Worm (Caenorhabditis elegans) whole organism, L4 larva: ENCODE measurements around the gene F41C3.2.

ENCODE experiments used
- F26F4.8 ChIP-seq: fragments of 200-800 bp; sonication (Bioruptor generic); conservative IDR thresholded peaks from 2 replicates; pipeline ENCODE4 v1.3.6; 2022; ENCODE audit warnings: missing genetic modification characterization, missing compliant biosample characterization
- F49E8.2 ChIP-seq: sonication (generic microtip); optimal IDR thresholded peaks from 2 replicates; lab custom pipeline; 2016; ENCODE audit warnings: missing compliant biosample characterization, mild to moderate bottlenecking, missing genetic modification characterization, borderline replicate concordance
- T26A8.4 ChIP-seq: fragments of 200-800 bp; sonication (Bioruptor generic); IDR thresholded peaks from 2 replicates; pipeline ENCODE4 v1.3.6; 2022; ENCODE audit warnings: missing genetic modification characterization, missing compliant biosample characterization
- Y48G9A.11 ChIP-seq: fragments of 200-800 bp; sonication (Bioruptor generic); IDR thresholded peaks from 2 replicates; pipeline ENCODE4 v1.3.6; 2022; ENCODE audit warnings: missing genetic modification reagents, missing genetic modification characterization, missing compliant biosample characterization
- ZK546.5 ChIP-seq, 2 experiments: sonication (generic microtip); optimal IDR thresholded peaks; 2 replicates each; lab custom pipeline; 2017; ENCODE audit warnings: missing biosample characterization in 2 of 2, missing genetic modification characterization in 2 of 2
- aha-1 ChIP-seq: fragments of 150-350 bp; peaks from one replicate; lab custom pipeline; 2014; ENCODE audit warnings: missing biosample characterization, missing genetic modification characterization
- arid-1 ChIP-seq: fragments of 200-800 bp; sonication (Bioruptor generic); conservative IDR thresholded peaks from 2 replicates; pipeline ENCODE4 v1.3.6; 2022; ENCODE audit warnings: missing genetic modification reagents, missing genetic modification characterization, missing compliant biosample characterization
- ceh-44 ChIP-seq: fragments of 200-800 bp; sonication (Bioruptor generic); IDR thresholded peaks from 2 replicates; pipeline ENCODE4 v1.3.6; 2022; ENCODE audit warnings: missing genetic modification reagents, missing genetic modification characterization, missing compliant biosample characterization
- ceh-82 ChIP-seq: sonication (generic microtip); optimal IDR thresholded peaks from 2 replicates; lab custom pipeline; 2017; ENCODE audit warnings: missing biosample characterization, missing genetic modification characterization
- cey-2 ChIP-seq: sonication (generic microtip); optimal IDR thresholded peaks from 3 replicates; lab custom pipeline; 2017; ENCODE audit warnings: missing genetic modification characterization, mild to moderate bottlenecking, missing compliant biosample characterization, antibody characterized with exemption, borderline replicate concordance; ENCODE audit not compliant: insufficient read depth
- dmd-6 ChIP-seq: fragments of 200-800 bp; sonication (Bioruptor generic); IDR thresholded peaks from 2 replicates; pipeline ENCODE4 v1.3.6; 2022; ENCODE audit warnings: missing genetic modification reagents, missing genetic modification characterization, missing compliant biosample characterization
- dpl-1 ChIP-seq: fragments of 150-350 bp; optimal IDR thresholded peaks from 2 replicates; lab custom pipeline; 2014; ENCODE audit warnings: missing biosample characterization, missing genetic modification reagents, missing genetic modification characterization
- dve-1 ChIP-seq: sonication (generic microtip); optimal IDR thresholded peaks from 2 replicates; lab custom pipeline; 2017; ENCODE audit warnings: antibody characterized with exemption, mild to moderate bottlenecking, missing genetic modification characterization, missing compliant biosample characterization; ENCODE audit not compliant: insufficient read depth
- egl-43 ChIP-seq: fragments of 200-800 bp; sonication (Bioruptor generic); IDR thresholded peaks from 2 replicates; pipeline ENCODE4 v1.3.6; 2022; ENCODE audit warnings: missing genetic modification reagents, missing genetic modification characterization, missing compliant biosample characterization
- hlh-11 ChIP-seq: fragments of 200-800 bp; sonication (Bioruptor generic); optimal IDR thresholded peaks from 2 replicates; lab custom pipeline; 2018; ENCODE audit warnings: mild to moderate bottlenecking, missing genetic modification characterization, missing compliant biosample characterization
- hmg-1.1 ChIP-seq: fragments of 200-800 bp; sonication (Bioruptor generic); IDR thresholded peaks from 2 replicates; pipeline ENCODE4 v1.3.6; 2022; ENCODE audit warnings: missing genetic modification reagents, missing genetic modification characterization, missing compliant biosample characterization
- lin-1 ChIP-seq: fragments of 200-800 bp; sonication (Bioruptor generic); IDR thresholded peaks from 2 replicates; pipeline ENCODE4 v1.3.6; 2022; ENCODE audit warnings: missing genetic modification reagents, missing genetic modification characterization, missing compliant biosample characterization
- mes-2 ChIP-seq: sonication (generic microtip); optimal IDR thresholded peaks from 2 replicates; lab custom pipeline; 2016; ENCODE audit warnings: missing genotype, mild to moderate bottlenecking, missing genetic modification characterization, missing compliant biosample characterization; ENCODE audit not compliant: poor library complexity, severe bottlenecking
- mxl-3 ChIP-seq: fragments of 200-800 bp; sonication (Bioruptor generic); optimal IDR thresholded peaks from 2 replicates; lab custom pipeline; 2018; ENCODE audit warnings: mild to moderate bottlenecking, missing genetic modification characterization, missing compliant biosample characterization
- nhr-111 ChIP-seq: fragments of 200-800 bp; sonication (Bioruptor generic); optimal IDR thresholded peaks from 2 replicates; lab custom pipeline; 2018; ENCODE audit warnings: mild to moderate bottlenecking, missing genetic modification characterization, missing compliant biosample characterization
- nhr-25 ChIP-seq: sonication (generic microtip); optimal IDR thresholded peaks from 2 replicates; lab custom pipeline; 2017; ENCODE audit warnings: missing genetic modification characterization, mild to moderate bottlenecking, missing compliant biosample characterization, antibody characterized with exemption, moderate library complexity, borderline replicate concordance; ENCODE audit not compliant: insufficient read depth
- nhr-28 ChIP-seq: fragments of 150-350 bp; optimal IDR thresholded peaks from 2 replicates; lab custom pipeline; 2014; ENCODE audit warnings: missing biosample characterization, missing genetic modification characterization
- nhr-77 ChIP-seq: fragments of 150-350 bp; optimal IDR thresholded peaks from 2 replicates; lab custom pipeline; 2014; ENCODE audit warnings: missing biosample characterization, missing genetic modification characterization
- pha-4 ChIP-seq, 2 experiments: fragments of 150-350 bp in 1 of 2; fragments of 200-800 bp in 1 of 2; sonication (Bioruptor generic) in 1 of 2; IDR thresholded peaks in 1 of 2; optimal IDR thresholded peaks in 1 of 2; 2 replicates each; pipeline versions ENCODE4 v1.3.6 to Lab custom; 2014 to 2022; ENCODE audit warnings: missing genetic modification characterization in 2 of 2, missing genetic modification reagents in 2 of 2, missing biosample characterization in 1 of 2, missing compliant biosample characterization in 1 of 2
- sdz-12 ChIP-seq: fragments of 200-800 bp; sonication (Bioruptor generic); optimal IDR thresholded peaks from 2 replicates; lab custom pipeline; 2018; ENCODE audit warnings: mild to moderate bottlenecking, missing genetic modification characterization, missing compliant biosample characterization
- tra-1 ChIP-seq: fragments of 200-800 bp; sonication (Bioruptor generic); IDR thresholded peaks from 2 replicates; pipeline ENCODE4 v1.3.6; 2022; ENCODE audit warnings: missing genetic modification reagents, missing genetic modification characterization, missing compliant biosample characterization
- unc-39 ChIP-seq: sonication (generic microtip); optimal IDR thresholded peaks from 2 replicates; lab custom pipeline; 2017; ENCODE audit warnings: missing biosample characterization, missing genetic modification characterization
- unc-62 ChIP-seq, 3 experiments: fragments of 150-350 bp in 1 of 3; sonication (generic microtip); optimal IDR thresholded peaks in 2 of 3; peaks in 1 of 3; 1 replicate in 1 of 3; 2 replicates in 2 of 3; lab custom pipeline; 2014 to 2017; ENCODE audit warnings: missing biosample characterization in 3 of 3, missing genetic modification characterization in 3 of 3, missing genetic modification reagents in 3 of 3, missing genotype in 1 of 3
- zfp-2 ChIP-seq: sonication (generic microtip); optimal IDR thresholded peaks from 2 replicates; lab custom pipeline; 2016; ENCODE audit warnings: mild to moderate bottlenecking, missing genetic modification characterization, missing compliant biosample characterization

F41C3.2 gene

ce11 chrII:4758462-4758861 is 8.7 kb downstream of the F41C3.2 start, which contains the start of gene F26G1.3 (continued):
- TF ChIP-seq nhr-77 (tag; lab: Kevin White, UChicago) (no peak), F49E8.2 (tag; lab: Kevin White, UChicago) (no peak), nhr-25 (tag; lab: Kevin White, UChicago) (no peak), ceh-44 (GFP tag; lab: Robert Waterston, UW) (no peak)

- TF ChIP-seq aha-1 (tag; lab: Kevin White, UChicago) (peak; percentile 86), cey-2 (tag; lab: Kevin White, UChicago) (no peak), unc-62 (GFP tag; optimal IDR thresholded peaks at IDR 0.05 in 1 of 2; lab: Kevin White, UChicago) (peak in 1 of 2 experiments; percentile 32), unc-62 (tag; optimal IDR thresholded peaks at IDR 0.05; lab: Kevin White, UChicago) (no peak)
Observed at ce11 chrII:4759835-4760234, 10.1 kb downstream of the F41C3.2 start.

ce11 chrII:4761020-4761419 is 11.3 kb downstream of the F41C3.2 start:
- TF ChIP-seq dve-1 (tag; lab: Kevin White, UChicago) (no peak), hlh-11 (peak; percentile 18), dmd-6 (GFP tag; lab: Robert Waterston, UW) (peak; percentile 16)

- TF ChIP-seq tra-1 (GFP tag; lab: Robert Waterston, UW) (no peak), nhr-77 (tag; lab: Kevin White, UChicago) (no peak), egl-43 (peak; percentile 15; the same call in 1 of the 2 replicates), Y48G9A.11 (GFP tag; lab: Robert Waterston, UW) (no peak), nhr-28 (tag; lab: Kevin White, UChicago) (peak; percentile 57), ceh-82 (tag; lab: Kevin White, UChicago) (no peak), aha-1 (tag; lab: Kevin White, UChicago) (peak; percentile 69)
Observed at ce11 chrII:4762574-4763285, 13.0 kb downstream of the F41C3.2 start, which contains the start of gene F26G1.2. TSS of gene F26G1.2 (plus strand) at chrII:4763081.

- TF ChIP-seq mes-2 (tag; lab: Kevin White, UChicago) (no peak), hmg-1.1 (no peak), nhr-111 (no peak), ZK546.5 (tag; optimal IDR thresholded peaks at IDR 0.05; lab: Kevin White, UChicago) (no peak), dpl-1 (no peak), lin-1 (GFP tag; lab: Robert Waterston, UW) (no peak), mxl-3 (GFP tag; lab: Kevin White, UChicago) (no peak), F26F4.8 (GFP tag; lab: Robert Waterston, UW) (no peak), pha-4 (GFP tag; IDR thresholded peaks at IDR 0.05; lab: Robert Waterston, UW) (no peak), pha-4 (tag; optimal IDR thresholded peaks at IDR 0.05; lab: Kevin White, UChicago) (no peak), T26A8.4 (GFP tag; lab: Robert Waterston, UW) (no peak), arid-1 (GFP tag; lab: Robert Waterston, UW) (no peak), unc-39 (no peak)
Observed at ce11 chrII:4766284-4766683, 16.5 kb downstream of the F41C3.2 start, which contains the start of gene ttm-2. TSS of gene ttm-2 (minus strand) at chrII:4766384.

- TF ChIP-seq unc-62 (GFP tag; optimal IDR thresholded peaks at IDR 0.05 in 1 of 2; lab: Kevin White, UChicago) (peak in 1 of 2 experiments; percentile 28), unc-62 (tag; optimal IDR thresholded peaks at IDR 0.05; lab: Kevin White, UChicago) (no peak), hlh-11 (no peak), zfp-2 (tag; lab: Kevin White, UChicago) (no peak), sdz-12 (no peak), unc-39 (no peak), ceh-44 (GFP tag; lab: Robert Waterston, UW) (no peak)
Observed at ce11 chrII:4767612-4768011, 17.8 kb downstream of the F41C3.2 start.
